Worm (Caenorhabditis elegans): ENCODE data around the gene T10D4.15.

Gene T10D4.15

DNA sequence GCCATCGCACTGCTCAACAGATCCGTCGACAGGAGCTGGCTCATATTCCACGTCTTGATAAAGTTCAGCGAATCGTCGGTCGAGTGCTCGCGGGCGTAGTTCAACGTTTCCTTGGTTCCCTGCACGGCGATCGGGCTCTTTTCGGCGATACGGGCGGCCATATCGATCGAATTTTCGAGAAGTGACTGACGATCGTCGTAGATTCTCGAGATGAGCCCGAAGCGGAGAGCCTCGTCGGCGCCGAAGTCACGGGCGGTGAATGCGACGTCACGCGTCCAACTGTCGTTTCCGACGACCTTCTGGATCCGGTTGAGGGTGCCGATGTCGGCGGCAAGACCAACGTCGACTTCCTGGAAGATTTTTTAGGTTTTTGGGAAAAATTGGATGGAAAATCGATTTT, 36.4 kb upstream of the T10D4.15 start:
- TF ChIP-seq sma-9 (GFP tag; optimal IDR thresholded peaks at IDR 0.05) (no peak), sma-9 (tag; optimal IDR thresholded peaks at IDR 0.05) (no peak), unc-62 (GFP tag; optimal IDR thresholded peaks at IDR 0.05) (no peak), elt-1 (tag; optimal IDR thresholded peaks at IDR 0.05) (no peak), ceh-16 (tag; optimal IDR thresholded peaks at IDR 0.05) (no peak), C34F6.9 (tag; optimal IDR thresholded peaks at IDR 0.05) (no peak), lin-11 (tag; optimal IDR thresholded peaks at IDR 0.05) (no peak), dmd-4 (tag; optimal IDR thresholded peaks at IDR 0.05) (no peak), blmp-1 (tag; optimal IDR thresholded peaks at IDR 0.05; ENCODE audit: insufficient read depth) (no peak), fos-1 (tag; optimal IDR thresholded peaks at IDR 0.05) (no peak), ama-1 (optimal IDR thresholded peaks at IDR 0.05) (no peak), nhr-129 (tag; optimal IDR thresholded peaks at IDR 0.05) (no peak), ztf-1 (GFP tag; conservative IDR thresholded peaks at IDR 0.05) (no peak), lin-39 (tag; optimal IDR thresholded peaks at IDR 0.05) (no peak), mdl-1 (tag; optimal IDR thresholded peaks at IDR 0.05) (no peak), ztf-11 (tag; optimal IDR thresholded peaks at IDR 0.05) (no peak), nhr-12 (tag; optimal IDR thresholded peaks at IDR 0.05) (no peak)

DNA sequence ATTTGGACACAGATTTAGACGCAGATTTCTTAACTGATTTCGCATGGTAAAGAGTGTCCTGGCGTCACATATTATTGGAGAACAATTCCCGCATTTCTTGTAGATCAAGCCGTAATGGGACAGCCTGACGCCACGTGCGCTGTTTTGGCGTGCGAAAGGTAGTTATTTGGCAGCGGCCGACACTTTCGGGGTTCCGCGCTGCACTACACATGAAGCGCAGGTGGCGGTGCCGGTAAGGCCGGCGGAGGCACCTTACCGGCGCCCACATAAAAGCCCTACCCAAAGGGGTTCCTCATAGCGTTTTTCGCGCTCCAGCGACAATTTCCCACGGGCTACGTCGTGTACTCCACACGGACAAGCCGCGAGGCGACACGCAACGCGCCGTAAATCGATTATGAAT, 35.8 kb upstream of the T10D4.15 start:
- no peak for TF ChIP-seq F13H6.1 (tag; optimal IDR thresholded peaks at IDR 0.05)

DNA sequence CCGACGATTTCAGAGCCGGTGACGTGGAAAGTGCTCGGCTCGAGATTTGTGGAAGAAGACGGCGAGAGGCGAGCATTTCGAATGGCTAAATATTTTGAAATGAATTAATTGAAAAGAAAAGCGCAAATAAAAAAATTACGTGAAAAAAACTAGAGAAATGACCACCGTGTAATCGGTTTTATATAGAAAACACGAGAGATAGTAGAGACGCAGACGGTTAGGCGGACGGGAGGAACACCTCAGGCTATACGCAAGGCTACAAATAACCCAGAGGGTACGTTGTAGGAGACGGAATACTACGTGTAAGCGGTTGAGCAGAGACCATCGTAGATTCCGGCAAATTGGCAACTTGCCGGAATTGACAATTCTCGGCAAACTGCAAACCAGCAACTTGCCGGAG, 34.8 kb upstream of the T10D4.15 start, which contains the start of gene Y25C1A.13:
Gene Y25C1A.13 (minus strand): TSS at position 101 of the 400 bp plus-strand sequence.
- TF ChIP-seq F13H6.1 (tag; optimal IDR thresholded peaks at IDR 0.05) = peak; percentile 18
- no peak for TF ChIP-seq ZK546.5 (tag; optimal IDR thresholded peaks at IDR 0.05)

ce11 chrII:3112313-3112712, 33.6 kb upstream of the T10D4.15 start, which contains the start of gene Y25C1A.2:
Gene Y25C1A.2, plus strand, starts transcription at chrII:3112613.
- TF ChIP-seq lin-39 (tag; optimal IDR thresholded peaks at IDR 0.05) (no peak), nhr-6 (tag; optimal IDR thresholded peaks at IDR 0.05) (no peak), R02D3.7 (tag; optimal IDR thresholded peaks at IDR 0.05) (no peak), elt-3 (tag; optimal IDR thresholded peaks at IDR 0.05) (no peak), sma-3 (GFP tag; optimal IDR thresholded peaks at IDR 0.05) (no peak), nhr-11 (tag; optimal IDR thresholded peaks at IDR 0.05) (no peak), ama-1 (optimal IDR thresholded peaks at IDR 0.05) (no peak), sma-9 (GFP tag; optimal IDR thresholded peaks at IDR 0.05) (no peak), sma-9 (tag; optimal IDR thresholded peaks at IDR 0.05) (no peak), alr-1 (tag; optimal IDR thresholded peaks at IDR 0.05) (no peak), ztf-1 (GFP tag; conservative IDR thresholded peaks at IDR 0.05) (no peak), egl-27 (tag; optimal IDR thresholded peaks at IDR 0.05) (no peak), aly-2 (tag; optimal IDR thresholded peaks at IDR 0.05) (no peak), nhr-77 (tag; optimal IDR thresholded peaks at IDR 0.05) (no peak), lsy-2 (tag; optimal IDR thresholded peaks at IDR 0.05) (no peak), mab-5 (tag; optimal IDR thresholded peaks at IDR 0.05) (no peak)

DNA sequence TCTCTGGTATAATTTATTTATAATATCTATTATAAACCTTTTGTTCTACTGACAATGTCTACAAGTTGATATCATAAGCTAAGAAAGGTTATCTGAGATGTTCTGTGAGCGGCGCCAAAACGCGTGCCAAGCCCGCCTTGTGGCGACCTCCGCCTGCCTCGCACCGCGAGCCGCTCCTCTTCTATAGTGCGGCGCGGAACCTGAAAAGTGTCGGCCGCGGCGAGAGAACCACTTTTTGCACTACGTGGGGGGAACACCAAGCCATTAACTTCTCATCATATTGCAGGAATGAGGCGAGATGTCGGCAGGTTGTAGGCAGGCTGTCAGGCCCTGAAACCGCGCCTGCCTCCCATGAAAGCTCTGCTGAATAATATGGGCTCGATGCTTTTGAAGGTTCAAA, 32.7 kb upstream of the T10D4.15 start:
- TF ChIP-seq unc-62 (GFP tag; optimal IDR thresholded peaks at IDR 0.05) = no peak
- TF ChIP-seq snpc-4 (tag; optimal IDR thresholded peaks at IDR 0.05) = peak; percentile 45

DNA sequence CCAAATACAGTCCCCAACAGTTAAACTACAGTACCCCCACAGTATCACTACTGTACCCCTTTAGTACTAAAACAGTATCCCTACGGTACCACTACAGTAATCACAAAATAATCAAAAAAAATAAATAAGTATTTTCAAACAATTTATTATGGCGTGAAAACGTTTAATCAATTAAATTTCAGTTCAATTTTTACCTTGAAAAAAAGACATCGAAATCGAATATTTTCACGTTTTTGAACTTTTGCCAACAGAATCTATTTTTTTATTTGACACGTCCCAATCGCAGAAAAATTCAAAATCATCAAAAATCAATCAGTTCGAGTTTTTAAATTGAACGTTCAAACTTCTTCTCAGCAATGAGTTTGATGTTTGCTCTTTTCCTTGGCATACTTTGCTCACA, 32.0 kb upstream of the T10D4.15 start, which contains the start of gene clec-123:
Gene clec-123 (plus strand): TSS at position 301 of the 400 bp plus-strand sequence.
- TF ChIP-seq aly-2 (tag; optimal IDR thresholded peaks at IDR 0.05) = no peak
- no peak for TF ChIP-seq Y55F3AM.14 (GFP tag; optimal IDR thresholded peaks at IDR 0.05)
- no peak for TF ChIP-seq alr-1 (tag; optimal IDR thresholded peaks at IDR 0.05)
- TF ChIP-seq ceh-82 (tag; optimal IDR thresholded peaks at IDR 0.05) = no peak
- TF ChIP-seq egl-27 (tag; optimal IDR thresholded peaks at IDR 0.05) = no peak
- no peak for TF ChIP-seq snpc-4 (tag; optimal IDR thresholded peaks at IDR 0.05)
- no peak for TF ChIP-seq nhr-6 (tag; optimal IDR thresholded peaks at IDR 0.05)
- TF ChIP-seq C34F6.9 (tag; optimal IDR thresholded peaks at IDR 0.05) = no peak
- no peak for TF ChIP-seq ztf-11 (tag; optimal IDR thresholded peaks at IDR 0.05)
- no peak for TF ChIP-seq nhr-12 (tag; optimal IDR thresholded peaks at IDR 0.05)
- TF ChIP-seq F13H6.1 (tag; optimal IDR thresholded peaks at IDR 0.05) = no peak
- no peak for TF ChIP-seq nhr-237 (tag; optimal IDR thresholded peaks at IDR 0.05)
- TF ChIP-seq R02D3.7 (tag; optimal IDR thresholded peaks at IDR 0.05) = no peak

Data from whole organism, L2 larva.